Fruit fly (Drosophila melanogaster) whole organism, wandering third instar larva: Measurements from ENCODE around the gene CG13300.

ENCODE experiments used
- CrebA ChIP-seq: fragments of 200-800 bp; sonication (Bioruptor generic); optimal IDR thresholded peaks from 2 replicates; lab custom pipeline; 2016; ENCODE audit warnings: missing biosample characterization, mild to moderate bottlenecking, missing genetic modification characterization, borderline replicate concordance
- Jra ChIP-seq: sonication (Bioruptor generic); optimal IDR thresholded peaks from 2 replicates; lab custom pipeline; 2016; ENCODE audit warnings: missing biosample characterization, missing genetic modification characterization
- Myc ChIP-seq: fragments of >200 bp; optimal IDR thresholded peaks from 2 replicates; lab custom pipeline; 2017
- h ChIP-seq: fragments of 200-800 bp; sonication (Bioruptor generic); optimal IDR thresholded peaks from 3 replicates; lab custom pipeline; 2016; ENCODE audit warnings: missing biosample characterization, mild to moderate bottlenecking, missing genetic modification characterization
- pan ChIP-seq: fragments of >200 bp; optimal IDR thresholded peaks from 2 replicates; lab custom pipeline; 2017
- psq ChIP-seq: fragments of 200-800 bp; sonication (Bioruptor generic); optimal IDR thresholded peaks from 3 replicates; lab custom pipeline; 2017; ENCODE audit warnings: missing biosample characterization, mild to moderate bottlenecking, missing genetic modification characterization, moderate library complexity
- usp ChIP-seq: fragments of >200 bp; optimal IDR thresholded peaks from 2 replicates; lab custom pipeline; 2017; ENCODE audit warnings: missing biosample characterization, missing genetic modification characterization
- woc ChIP-seq: sonication (Bioruptor generic); optimal IDR thresholded peaks from 2 replicates; lab custom pipeline; 2016; ENCODE audit warnings: missing biosample characterization, mild to moderate bottlenecking, missing genetic modification characterization

dm6 chr3L:6359205-6359604 lies 7.0 kb upstream of the CG13300 start:
- TF ChIP-seq CrebA (GFP tag; lab: Kevin White, UChicago) (no peak), usp (GFP tag; lab: Kevin White, UChicago) (no peak), woc (peak; percentile 46), h (GFP tag; lab: Kevin White, UChicago) (peak; percentile 63), psq (GFP tag; lab: Kevin White, UChicago) (peak; percentile 59), pan (lab: Kevin White, UChicago) (no peak), Myc (lab: Kevin White, UChicago) (no peak), Jra (peak; percentile 40)
